Worm (Caenorhabditis elegans): ENCODE measurements around the gene ZK180.5.

Gene ZK180.5

ce11 chrIV:4475362-4476086, 41.4 kb downstream of the ZK180.5 start (continued):
- TF ChIP-seq hlh-4 (tag; optimal IDR thresholded peaks at IDR 0.05) (no peak), nhr-47 (tag; optimal IDR thresholded peaks at IDR 0.05) (no peak), hlh-17 (GFP tag; optimal IDR thresholded peaks at IDR 0.05; ENCODE audit: borderline replicate concordance) (no peak), efl-1 (optimal IDR thresholded peaks at IDR 0.05) (no peak), efl-1 (GFP tag; optimal IDR thresholded peaks at IDR 0.05 in 1 of 2) (peak in 1 of 2 experiments; percentile 45), alr-1 (tag; optimal IDR thresholded peaks at IDR 0.05; ENCODE audit: borderline replicate concordance) (no peak), nhr-90 (tag; optimal IDR thresholded peaks at IDR 0.05; ENCODE audit: poor library complexity) (peak; percentile 32), hpl-2 (GFP tag; optimal IDR thresholded peaks at IDR 0.05) (no peak), pax-3 (tag; optimal IDR thresholded peaks at IDR 0.05) (no peak), pag-3 (tag; optimal IDR thresholded peaks at IDR 0.05; ENCODE audit: borderline replicate concordance, insufficient read depth) (no peak), F16B12.6 (tag; optimal IDR thresholded peaks at IDR 0.05) (no peak), ztf-11 (tag; optimal IDR thresholded peaks at IDR 0.05) (no peak), ceh-82 (tag; optimal IDR thresholded peaks at IDR 0.05) (no peak), nhr-11 (tag; optimal IDR thresholded peaks at IDR 0.05) (no peak)

ce11 chrIV:4473767-4474166, 43.2 kb downstream of the ZK180.5 start:
- TF ChIP-seq nhr-71 (tag; optimal IDR thresholded peaks at IDR 0.05) (peak; percentile 30), nhr-19 (GFP tag; conservative IDR thresholded peaks at IDR 0.05) (peak; percentile 27; the same call in 1 of the 2 replicates), nhr-90 (tag; optimal IDR thresholded peaks at IDR 0.05; ENCODE audit: poor library complexity) (no peak), efl-1 (optimal IDR thresholded peaks at IDR 0.05) (no peak), efl-1 (GFP tag; optimal IDR thresholded peaks at IDR 0.05 in 1 of 2) (peak in 1 of 2 experiments; percentile 55), lin-14 (GFP tag; optimal IDR thresholded peaks at IDR 0.05) (peak; percentile 45), nhr-85 (tag) (peak; percentile 1)

DNA sequence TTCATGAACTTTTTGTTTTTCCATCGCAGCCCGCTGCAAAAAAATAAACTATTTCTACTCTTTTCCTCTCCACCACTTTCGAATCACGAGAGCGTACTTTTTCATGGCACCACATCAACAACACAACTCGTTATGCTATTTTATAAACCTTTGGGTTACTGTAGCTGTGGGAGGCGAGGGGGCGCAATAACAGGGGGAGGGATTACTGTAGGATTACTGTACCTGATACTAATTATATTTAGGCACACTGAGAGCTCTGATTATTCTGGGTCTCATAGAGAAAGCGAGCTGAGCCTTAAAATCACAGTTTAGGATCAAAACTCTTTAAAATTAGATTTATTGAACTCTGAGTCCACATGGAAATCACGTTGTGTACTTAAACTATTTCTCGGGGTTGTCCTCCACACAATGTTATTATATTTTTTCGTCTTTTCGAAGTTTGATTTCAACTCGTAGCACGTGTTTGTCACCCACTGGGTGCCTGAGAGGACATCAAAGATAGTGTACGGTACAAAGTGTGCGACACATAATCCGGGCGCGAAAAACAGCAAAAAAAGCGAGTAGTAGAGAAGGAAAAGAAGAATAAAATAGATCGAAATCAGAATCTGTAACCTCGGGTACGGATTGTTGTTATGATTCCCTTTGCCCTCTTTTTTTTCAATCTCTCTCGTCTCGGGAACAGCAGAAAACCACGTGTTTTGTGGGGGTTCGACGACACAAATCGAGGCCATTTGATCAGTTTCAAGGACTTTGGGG, 44.4 kb downstream of the ZK180.5 start:
- TF ChIP-seq blmp-1 (tag; optimal IDR thresholded peaks at IDR 0.05) (peak; percentile 81), lin-14 (GFP tag; optimal IDR thresholded peaks at IDR 0.05) (peak; percentile 91), nhr-47 (tag; optimal IDR thresholded peaks at IDR 0.05) (peak; percentile 44), unc-130 (tag; optimal IDR thresholded peaks at IDR 0.05) (peak; percentile 3), hlh-4 (tag; optimal IDR thresholded peaks at IDR 0.05) (no peak), lin-13 (GFP tag; optimal IDR thresholded peaks at IDR 0.05) (peak; percentile 6), xbp-1 (tag; optimal IDR thresholded peaks at IDR 0.05) (peak; percentile 19), C04F5.9 (tag; optimal IDR thresholded peaks at IDR 0.05) (peak; percentile 6), pag-3 (tag; optimal IDR thresholded peaks at IDR 0.05; ENCODE audit: borderline replicate concordance, insufficient read depth) (peak; percentile 42), fos-1 (tag; optimal IDR thresholded peaks at IDR 0.05) (no peak), elt-3 (tag; optimal IDR thresholded peaks at IDR 0.05) (peak in 3 of 6 experiments; percentile 17 to 82 (median 33)), lin-35 (GFP tag; optimal IDR thresholded peaks at IDR 0.05) (peak; percentile 17 to 68), aha-1 (tag; optimal IDR thresholded peaks at IDR 0.05) (no peak), dpl-1 (GFP tag; optimal IDR thresholded peaks at IDR 0.05) (peak; percentile 7 to 36 (median 9)), nhr-19 (GFP tag; conservative IDR thresholded peaks at IDR 0.05) (peak; percentile 50), egl-13 (tag; optimal IDR thresholded peaks at IDR 0.05) (no peak), nhr-85 (tag) (peak; percentile 98), mep-1 (tag; optimal IDR thresholded peaks at IDR 0.05) (peak; percentile 45), ceh-88 (GFP tag; IDR thresholded peaks at IDR 0.05) (0 out of 2 replicates have a peak, but pooled peaks have one; percentile 32), rnt-1 (tag; optimal IDR thresholded peaks at IDR 0.05) (peak; percentile 28), unc-62 (GFP tag; optimal IDR thresholded peaks at IDR 0.05) (no peak), C16A3.4 (tag; optimal IDR thresholded peaks at IDR 0.05) (peak; percentile 54), efl-1 (optimal IDR thresholded peaks at IDR 0.05) (peak in 1 of 2 experiments; percentile 23), efl-1 (GFP tag; optimal IDR thresholded peaks at IDR 0.05 in 1 of 2) (peak; percentile 37 to 93), snu-23 (GFP tag; optimal IDR thresholded peaks at IDR 0.05) (peak; percentile 80), tbx-2 (tag; optimal IDR thresholded peaks at IDR 0.05) (peak; percentile 25), elt-2 (tag; optimal IDR thresholded peaks at IDR 0.05) (peak; percentile 44), mdl-1 (tag; optimal IDR thresholded peaks at IDR 0.05) (peak in 1 of 2 experiments; percentile 89), nhr-71 (tag; optimal IDR thresholded peaks at IDR 0.05) (peak; percentile 77), irx-1 (tag; optimal IDR thresholded peaks at IDR 0.05) (no peak), nhr-90 (tag; optimal IDR thresholded peaks at IDR 0.05; ENCODE audit: poor library complexity) (peak; percentile 71), aly-2 (tag; optimal IDR thresholded peaks at IDR 0.05) (no peak), ama-1 (optimal IDR thresholded peaks at IDR 0.05) (peak; percentile 36), ets-5 (GFP tag; IDR thresholded peaks at IDR 0.05) (no peak), efl-3 (GFP tag; optimal IDR thresholded peaks at IDR 0.05) (no peak)

All from whole organism, L1 larva.